Fruit fly (Drosophila melanogaster) whole organism, embryonic: ENCODE data around the gene Schip1.

Experiments
- Blimp-1 ChIP-seq: fragments of 200-800 bp; sonication (Bioruptor generic); optimal IDR thresholded peaks from 3 replicates; lab custom pipeline; 2018; ENCODE audit warnings: missing biosample characterization, missing genetic modification characterization, mild to moderate bottlenecking, moderate library complexity, missing genetic modification reagents
- CG10366 ChIP-seq: fragments of 200-800 bp; sonication (Bioruptor generic); IDR thresholded peaks from 2 replicates; pipeline ENCODE4 v1.3.6; 2022; ENCODE audit warnings: missing biosample characterization, missing genetic modification characterization
- CG10543 ChIP-seq: fragments of 200-800 bp; sonication (Bioruptor generic); optimal IDR thresholded peaks from 3 replicates; lab custom pipeline; 2017; ENCODE audit warnings: missing biosample characterization, mild to moderate bottlenecking, missing genetic modification characterization, moderate library complexity
- CG10959 ChIP-seq: fragments of 200-800 bp; sonication (Bioruptor generic); IDR thresholded peaks from 2 replicates; pipeline ENCODE4 v1.3.6; 2022; ENCODE audit warnings: missing biosample characterization, missing genetic modification characterization
- CG11247 ChIP-seq: fragments of 200-800 bp; sonication (Bioruptor generic); IDR thresholded peaks from 2 replicates; pipeline ENCODE4 v1.3.6; 2022; ENCODE audit warnings: missing biosample characterization, missing genetic modification characterization
- CG11695 ChIP-seq: fragments of 200-800 bp; sonication (Bioruptor generic); IDR thresholded peaks from 3 replicates; pipeline ENCODE4 v1.3.6; 2022; ENCODE audit warnings: missing biosample characterization, missing genetic modification characterization
- CG11723 ChIP-seq: fragments of 200-800 bp; sonication (Bioruptor generic); optimal IDR thresholded peaks from 2 replicates; lab custom pipeline; 2017; ENCODE audit warnings: missing biosample characterization, mild to moderate bottlenecking, missing genetic modification characterization
- CG12659 ChIP-seq: fragments of 200-800 bp; sonication (Bioruptor generic); optimal IDR thresholded peaks from 3 replicates; lab custom pipeline; 2017; ENCODE audit warnings: mild to moderate bottlenecking, missing biosample characterization, missing genetic modification reagents, missing genetic modification characterization
- CG1603 ChIP-seq: fragments of 200-800 bp; sonication (Bioruptor generic); optimal IDR thresholded peaks from 2 replicates; lab custom pipeline; 2019; ENCODE audit warnings: missing biosample characterization, mild to moderate bottlenecking, missing genetic modification characterization, moderate library complexity
- CG16863 ChIP-seq: fragments of 200-800 bp; sonication (Bioruptor generic); optimal IDR thresholded peaks from 3 replicates; lab custom pipeline; 2016; ENCODE audit warnings: missing biosample characterization, missing genetic modification characterization
- CG1832 ChIP-seq: fragments of 200-800 bp; sonication (Bioruptor generic); optimal IDR thresholded peaks from 2 replicates; lab custom pipeline; 2017; ENCODE audit warnings: missing biosample characterization, mild to moderate bottlenecking, missing genetic modification characterization, inconsistent platforms
- CG34224 ChIP-seq: fragments of 200-800 bp; sonication (Bioruptor generic); IDR thresholded peaks from 3 replicates; pipeline ENCODE4 v1.3.6; 2022; ENCODE audit warnings: missing biosample characterization, missing genetic modification characterization; ENCODE audit not compliant: partially characterized antibody
- CG34376 ChIP-seq: fragments of 200-800 bp; sonication (Bioruptor generic); optimal IDR thresholded peaks from 2 replicates; lab custom pipeline; 2018; ENCODE audit warnings: missing biosample characterization, mild to moderate bottlenecking, missing genetic modification characterization
- CG7839 ChIP-seq: fragments of 200-800 bp; sonication (Bioruptor generic); optimal IDR thresholded peaks from 3 replicates; lab custom pipeline; 2018; ENCODE audit warnings: missing biosample characterization, mild to moderate bottlenecking, missing genetic modification characterization, moderate library complexity
- CG8290 ChIP-seq, 3 experiments: fragments of 200-800 bp; sonication (Bioruptor generic); optimal IDR thresholded peaks; 2 replicates each; lab custom pipeline; 2016 to 2019; ENCODE audit warnings: missing biosample characterization in 3 of 3, missing genetic modification characterization in 3 of 3, mild to moderate bottlenecking in 2 of 3, moderate library complexity in 1 of 3
- CG9797 ChIP-seq: fragments of 200-800 bp; sonication (Bioruptor generic); optimal IDR thresholded peaks from 3 replicates; lab custom pipeline; 2018; ENCODE audit warnings: missing biosample characterization, mild to moderate bottlenecking, missing genetic modification characterization
- CG9932 ChIP-seq: fragments of 200-800 bp; sonication (Bioruptor generic); IDR thresholded peaks from 2 replicates; pipeline ENCODE4 v1.3.6; 2022; ENCODE audit warnings: missing biosample characterization, missing genetic modification characterization
- CkIIα-i1 ChIP-seq: fragments of 200-800 bp; sonication (Bioruptor generic); IDR thresholded peaks from 2 replicates; pipeline ENCODE4 v1.3.6; 2022; ENCODE audit warnings: missing biosample characterization, missing genetic modification characterization
- CoRest ChIP-seq: fragments of 200-800 bp; sonication (Bioruptor generic); optimal IDR thresholded peaks from 3 replicates; lab custom pipeline; 2018; ENCODE audit warnings: missing biosample characterization, mild to moderate bottlenecking, missing genetic modification characterization, moderate library complexity
- Dfd ChIP-seq, 2 experiments: fragments of >200 bp; optimal IDR thresholded peaks; 2 replicates each; lab custom pipeline; 2017; ENCODE audit warnings: missing biosample characterization in 2 of 2, missing genetic modification characterization in 2 of 2
- Dll ChIP-seq: fragments of 200-800 bp; sonication (Bioruptor generic); IDR thresholded peaks from 4 replicates; pipeline ENCODE4 v1.3.6; 2022; ENCODE audit warnings: missing biosample characterization, missing genetic modification characterization; ENCODE audit not compliant: partially characterized antibody
- Dp ChIP-seq: fragments of 200-800 bp; sonication (Bioruptor generic); optimal IDR thresholded peaks from 2 replicates; lab custom pipeline; 2018; ENCODE audit warnings: missing biosample characterization, mild to moderate bottlenecking, missing genetic modification characterization, moderate library complexity
- Eip74EF ChIP-seq, 2 experiments: fragments of 200-800 bp in 1 of 2; fragments of >200 bp in 1 of 2; sonication (Bioruptor generic) in 1 of 2; optimal IDR thresholded peaks; 2 replicates each; lab custom pipeline; 2017 to 2019; ENCODE audit warnings: missing biosample characterization in 2 of 2, missing genetic modification characterization in 2 of 2, mild to moderate bottlenecking in 1 of 2, moderate library complexity in 1 of 2
- Fer1 ChIP-seq: fragments of 200-800 bp; sonication (Bioruptor generic); optimal IDR thresholded peaks from 2 replicates; lab custom pipeline; 2017; ENCODE audit warnings: missing biosample characterization, mild to moderate bottlenecking, missing genetic modification characterization
- H15 ChIP-seq: fragments of 200-800 bp; sonication (Bioruptor generic); IDR thresholded peaks from 3 replicates; pipeline ENCODE4 v1.3.6; 2022; ENCODE audit warnings: missing biosample characterization, missing genetic modification characterization
- Hey ChIP-seq: fragments of 200-800 bp; sonication (Bioruptor generic); optimal IDR thresholded peaks from 3 replicates; lab custom pipeline; 2018; ENCODE audit warnings: missing biosample characterization, mild to moderate bottlenecking, missing genetic modification characterization
- NFAT ChIP-seq: fragments of 200-800 bp; sonication (Bioruptor generic); IDR thresholded peaks from 2 replicates; pipeline ENCODE4 v1.3.6; 2022; ENCODE audit warnings: missing biosample characterization, missing genetic modification characterization
- Oli ChIP-seq: fragments of 200-800 bp; sonication (Bioruptor generic); optimal IDR thresholded peaks from 2 replicates; lab custom pipeline; 2018; ENCODE audit warnings: missing biosample characterization, mild to moderate bottlenecking, missing genetic modification characterization, moderate library complexity
- Sox100B ChIP-seq: fragments of 200-800 bp; sonication (Bioruptor generic); optimal IDR thresholded peaks from 3 replicates; lab custom pipeline; 2018; ENCODE audit warnings: missing biosample characterization, mild to moderate bottlenecking, missing genetic modification characterization
- ara ChIP-seq: fragments of 200-800 bp; sonication (Bioruptor generic); IDR thresholded peaks from 2 replicates; pipeline ENCODE4 v1.3.6; 2022; ENCODE audit warnings: missing biosample characterization, missing genetic modification characterization
- bcd ChIP-seq: fragments of 200-800 bp; sonication (Bioruptor generic); optimal IDR thresholded peaks from 2 replicates; lab custom pipeline; 2017; ENCODE audit warnings: missing biosample characterization, mild to moderate bottlenecking, missing genetic modification characterization
- caup ChIP-seq: fragments of 200-800 bp; sonication (Bioruptor generic); optimal IDR thresholded peaks from 3 replicates; lab custom pipeline; 2017; ENCODE audit warnings: missing biosample characterization, mild to moderate bottlenecking, missing genetic modification characterization, moderate library complexity; ENCODE audit not compliant: severe bottlenecking
- esg ChIP-seq: fragments of 200-800 bp; sonication (Bioruptor generic); conservative IDR thresholded peaks from 2 replicates; pipeline ENCODE4 v1.3.6; 2022; ENCODE audit warnings: missing biosample characterization, missing genetic modification characterization
- fru ChIP-seq: fragments of >200 bp; optimal IDR thresholded peaks from 2 replicates; lab custom pipeline; 2017
- gcm ChIP-seq: fragments of 200-800 bp; sonication (Bioruptor generic); optimal IDR thresholded peaks from 2 replicates; lab custom pipeline; 2019; ENCODE audit warnings: missing biosample characterization, mild to moderate bottlenecking, missing genetic modification characterization, moderate library complexity
- grn ChIP-seq: fragments of 200-800 bp; sonication (Bioruptor generic); optimal IDR thresholded peaks from 3 replicates; lab custom pipeline; 2017; ENCODE audit warnings: missing biosample characterization, missing genetic modification characterization
- gsb ChIP-seq: fragments of 200-800 bp; sonication (Bioruptor generic); IDR thresholded peaks from 2 replicates; pipeline ENCODE4 v1.3.6; 2022; ENCODE audit warnings: missing biosample characterization, missing genetic modification characterization
- gt ChIP-seq: fragments of 200-800 bp; sonication (Bioruptor generic); IDR thresholded peaks from 2 replicates; pipeline ENCODE4 v1.3.6; 2022; ENCODE audit warnings: missing biosample characterization, missing genetic modification characterization
- hb ChIP-seq: fragments of 200-800 bp; sonication (Bioruptor generic); IDR thresholded peaks from 3 replicates; pipeline ENCODE4 v1.3.6; 2022; ENCODE audit warnings: missing biosample characterization, missing genetic modification characterization; ENCODE audit not compliant: partially characterized antibody
- hth ChIP-seq: fragments of >200 bp; optimal IDR thresholded peaks from 2 replicates; lab custom pipeline; 2017; ENCODE audit warnings: inconsistent platforms
- lab ChIP-seq: fragments of 200-800 bp; sonication (Bioruptor generic); optimal IDR thresholded peaks from 3 replicates; lab custom pipeline; 2017; ENCODE audit warnings: missing biosample characterization, missing genetic modification characterization, mild to moderate bottlenecking, moderate library complexity, missing genetic modification reagents
- lilli ChIP-seq: fragments of 200-800 bp; sonication (Bioruptor generic); optimal IDR thresholded peaks from 3 replicates; lab custom pipeline; 2016; ENCODE audit warnings: missing biosample characterization, missing genetic modification characterization
- nerfin-1 ChIP-seq: fragments of 200-800 bp; sonication (Bioruptor generic); optimal IDR thresholded peaks from 3 replicates; lab custom pipeline; 2019; ENCODE audit warnings: missing biosample characterization, mild to moderate bottlenecking, missing genetic modification characterization, moderate library complexity
- onecut ChIP-seq: fragments of 200-800 bp; sonication (Bioruptor generic); IDR thresholded peaks from 2 replicates; pipeline ENCODE4 v1.3.6; 2022; ENCODE audit warnings: missing biosample characterization, missing genetic modification characterization
- pb ChIP-seq: fragments of 200-800 bp; sonication (Bioruptor generic); optimal IDR thresholded peaks from 3 replicates; lab custom pipeline; 2016; ENCODE audit warnings: missing biosample characterization, missing genetic modification characterization
- rib ChIP-seq: fragments of 200-800 bp; sonication (Bioruptor generic); IDR thresholded peaks from 2 replicates; pipeline ENCODE4 v1.3.6; 2022; ENCODE audit warnings: missing biosample characterization, missing genetic modification characterization
- ttk ChIP-seq: fragments of 200-800 bp; sonication (Bioruptor generic); IDR thresholded peaks from 2 replicates; pipeline ENCODE4 v2.1.2; 2022; ENCODE audit warnings: missing biosample characterization, missing genetic modification characterization
- zfh1 ChIP-seq: fragments of 200-800 bp; sonication (Bioruptor generic); IDR thresholded peaks from 3 replicates; pipeline ENCODE4 v1.3.6; 2022; ENCODE audit warnings: missing biosample characterization, missing genetic modification characterization

The Schip1 gene

DNA sequence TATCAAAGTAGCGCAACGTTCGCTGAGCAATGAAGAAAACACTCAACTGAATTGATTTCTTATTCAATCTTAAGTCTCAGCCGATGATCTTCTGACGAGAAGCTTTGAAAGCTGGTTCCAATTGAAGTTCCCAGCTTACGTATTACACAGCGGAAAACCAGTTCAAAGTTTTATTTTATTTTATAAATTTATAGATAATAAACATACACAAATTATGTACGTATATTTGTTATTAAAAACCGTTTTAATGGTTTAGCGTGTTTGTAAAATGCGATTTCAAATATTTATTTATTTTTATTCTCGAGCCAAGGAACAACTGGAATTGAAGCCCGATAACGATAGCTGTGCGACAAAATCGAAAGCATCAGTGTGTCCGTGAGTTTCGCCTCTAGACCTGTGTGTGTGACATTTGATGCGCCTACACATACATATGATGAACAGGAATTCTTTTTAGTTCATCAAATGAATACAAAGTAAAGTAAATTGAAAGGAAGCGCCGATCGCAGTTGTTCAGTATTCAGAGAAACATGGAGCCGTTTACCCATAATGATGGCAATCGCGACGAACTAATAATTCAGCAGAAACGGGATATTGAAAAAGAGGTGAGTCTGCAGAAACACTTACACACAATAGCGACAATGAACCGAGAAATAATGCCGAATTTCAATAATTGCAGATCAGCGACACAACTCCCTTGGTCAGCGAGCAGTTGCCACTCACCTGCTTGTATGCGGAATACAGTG is 24.2 kb downstream of the Schip1 start, which contains the start of the genes CG5390 and CG4968 (continued):
- TF ChIP-seq Blimp-1 (GFP tag; lab: Kevin White, UChicago) (no peak), CG1603 (peak; percentile 71), gt (GFP tag; lab: Robert Waterston, UW) (no peak), CG7839 (no peak), Oli (tag; lab: Kevin White, UChicago) (peak; percentile 53), H15 (peak; percentile 45; the same call in 1 of the 3 replicates), zfh1 (GFP tag; lab: Robert Waterston, UW) (0 out of 3 replicates have a peak, but pooled peaks have one; percentile 48), CG12659 (peak; percentile 86), onecut (peak; percentile 44), NFAT (GFP tag; lab: Robert Waterston, UW) (peak; percentile 70), lilli (GFP tag; lab: Kevin White, UChicago) (peak; percentile 65), gcm (peak; percentile 64), CG10543 (peak; percentile 70), bcd (GFP tag; lab: Kevin White, UChicago) (no peak), ara (GFP tag; lab: Robert Waterston, UW) (no peak), grn (GFP tag; lab: Kevin White, UChicago) (no peak), hb (GFP tag; lab: Robert Waterston, UW) (no peak), pb (GFP tag; lab: Kevin White, UChicago) (no peak), fru (lab: Kevin White, UChicago) (no peak), CG16863 (no peak), CG34376 (GFP tag; lab: Kevin White, UChicago) (peak; percentile 37), CG9932 (GFP tag; lab: Robert Waterston, UW) (peak; percentile 79), CG8290 (GFP tag; optimal IDR thresholded peaks at IDR 0.05; lab: Kevin White, UChicago) (peak; percentile 66), CG8290 (tag; optimal IDR thresholded peaks at IDR 0.05; lab: Kevin White, UChicago) (no peak), Fer1 (GFP tag; lab: Kevin White, UChicago) (peak; percentile 83), Dfd (GFP tag; optimal IDR thresholded peaks at IDR 0.05; lab: Kevin White, UChicago) (no peak), CG10959 (GFP tag; lab: Robert Waterston, UW) (no peak), gsb (no peak), Eip74EF (GFP tag; optimal IDR thresholded peaks at IDR 0.05; lab: Kevin White, UChicago) (peak in 1 of 2 experiments; percentile 46), CkIIα-i1 (GFP tag; lab: Robert Waterston, UW) (no peak), hth (lab: Kevin White, UChicago) (no peak), Hey (tag; lab: Kevin White, UChicago) (no peak), lab (GFP tag; lab: Kevin White, UChicago) (no peak), nerfin-1 (tag; lab: Kevin White, UChicago) (peak; percentile 60), CoRest (tag; lab: Kevin White, UChicago) (peak; percentile 79), CG11723 (peak; percentile 50), rib (GFP tag; lab: Robert Waterston, UW) (peak; percentile 20; the same call in 1 of the 2 replicates), CG10366 (peak; percentile 72), CG11695 (GFP tag; lab: Robert Waterston, UW) (peak; percentile 72; the same call in 2 of the 3 replicates), CG1832 (no peak), Sox100B (GFP tag; lab: Kevin White, UChicago) (peak; percentile 65), esg (GFP tag; lab: Robert Waterston, UW) (peak; percentile 13; the same call in 1 of the 2 replicates), ttk (peak; percentile 32; the same call in 1 of the 2 replicates), CG11247 (GFP tag; lab: Robert Waterston, UW) (0 out of 2 replicates have a peak, but pooled peaks have one; percentile 34), CG34224 (GFP tag; lab: Robert Waterston, UW) (peak; percentile 51; the same call in 2 of the 3 replicates), Dll (GFP tag; lab: Robert Waterston, UW) (peak; percentile 44; the same call in 1 of the 4 replicates), Dp (GFP tag; lab: Kevin White, UChicago) (peak; percentile 58), caup (GFP tag; lab: Kevin White, UChicago) (peak; percentile 61), CG9797 (GFP tag; lab: Kevin White, UChicago) (no peak)
